Fruit fly (Drosophila melanogaster) whole organism, embryonic: ENCODE results near the gene H2.0.

ENCODE experiments used
- Aef1 ChIP-seq: fragments of 200-800 bp; sonication (Bioruptor generic); IDR thresholded peaks from 3 replicates; pipeline ENCODE4 v1.3.6; 2022; ENCODE audit warnings: missing biosample characterization, missing genetic modification characterization
- BtbVII ChIP-seq: fragments of 200-800 bp; sonication (Bioruptor generic); optimal IDR thresholded peaks from 3 replicates; lab custom pipeline; 2017; ENCODE audit warnings: missing biosample characterization, mild to moderate bottlenecking, missing genetic modification characterization
- CG10267 ChIP-seq: fragments of 200-800 bp; sonication (Bioruptor generic); optimal IDR thresholded peaks from 2 replicates; lab custom pipeline; 2018; ENCODE audit warnings: missing biosample characterization, mild to moderate bottlenecking, missing genetic modification characterization, moderate library complexity
- CG10274 ChIP-seq: fragments of 200-800 bp; sonication (Bioruptor generic); optimal IDR thresholded peaks from 3 replicates; lab custom pipeline; 2017; ENCODE audit warnings: missing biosample characterization, mild to moderate bottlenecking, missing genetic modification characterization
- CG1233 ChIP-seq: fragments of 200-800 bp; sonication (Bioruptor generic); optimal IDR thresholded peaks from 4 replicates; lab custom pipeline; 2018; ENCODE audit warnings: missing biosample characterization, mild to moderate bottlenecking, missing genetic modification characterization
- CG15514 ChIP-seq: fragments of 200-800 bp; sonication (Bioruptor generic); optimal IDR thresholded peaks from 3 replicates; lab custom pipeline; 2017; ENCODE audit warnings: missing biosample characterization, missing genetic modification characterization, mild to moderate bottlenecking, moderate library complexity, missing genetic modification reagents
- CG15601 ChIP-seq: fragments of 200-800 bp; sonication (Bioruptor generic); optimal IDR thresholded peaks from 3 replicates; lab custom pipeline; 2019; ENCODE audit warnings: missing biosample characterization, mild to moderate bottlenecking, missing genetic modification characterization, moderate library complexity
- CG18764 ChIP-seq: fragments of 200-800 bp; sonication (Bioruptor generic); optimal IDR thresholded peaks from 3 replicates; lab custom pipeline; 2016; ENCODE audit warnings: missing biosample characterization, missing genetic modification characterization
- CG2889 ChIP-seq: fragments of 200-800 bp; sonication (Bioruptor generic); IDR thresholded peaks from 3 replicates; pipeline ENCODE4 v1.3.6; 2022; ENCODE audit warnings: missing biosample characterization, missing genetic modification characterization
- CG32767 ChIP-seq: fragments of 200-800 bp; sonication (Bioruptor generic); IDR thresholded peaks from 2 replicates; pipeline ENCODE4 v1.3.6; 2022; ENCODE audit warnings: missing biosample characterization, missing genetic modification characterization
- CG34376 ChIP-seq: fragments of 200-800 bp; sonication (Bioruptor generic); optimal IDR thresholded peaks from 2 replicates; lab custom pipeline; 2018; ENCODE audit warnings: missing biosample characterization, mild to moderate bottlenecking, missing genetic modification characterization
- CG4820 ChIP-seq: fragments of 200-800 bp; sonication (Bioruptor generic); optimal IDR thresholded peaks from 3 replicates; lab custom pipeline; 2016; ENCODE audit warnings: missing biosample characterization, missing genetic modification characterization
- CG6813 ChIP-seq: fragments of 200-800 bp; sonication (Bioruptor generic); optimal IDR thresholded peaks from 2 replicates; lab custom pipeline; 2017; ENCODE audit warnings: missing biosample characterization, missing genetic modification characterization, mild to moderate bottlenecking, moderate library complexity, missing genetic modification reagents
- CG7928 ChIP-seq: fragments of 200-800 bp; sonication (Bioruptor generic); optimal IDR thresholded peaks from 2 replicates; lab custom pipeline; 2017; ENCODE audit warnings: missing biosample characterization, mild to moderate bottlenecking, missing genetic modification characterization
- CG9609 ChIP-seq: fragments of 200-800 bp; sonication (Bioruptor generic); optimal IDR thresholded peaks from 3 replicates; lab custom pipeline; 2016; ENCODE audit warnings: missing biosample characterization, missing genetic modification characterization
- CG9876 ChIP-seq: fragments of 200-800 bp; sonication (Bioruptor generic); optimal IDR thresholded peaks from 2 replicates; lab custom pipeline; 2016; ENCODE audit warnings: missing biosample characterization, missing genetic modification characterization
- Dek ChIP-seq: fragments of 200-800 bp; sonication (Bioruptor generic); optimal IDR thresholded peaks from 3 replicates; lab custom pipeline; 2019; ENCODE audit warnings: missing biosample characterization, mild to moderate bottlenecking, missing genetic modification characterization, moderate library complexity
- E2f2 ChIP-seq: fragments of 200-800 bp; sonication (Bioruptor generic); IDR thresholded peaks from 2 replicates; pipeline ENCODE4 v1.3.6; 2022; ENCODE audit warnings: missing biosample characterization, missing genetic modification characterization
- Hmr ChIP-seq: fragments of 200-800 bp; sonication (Bioruptor generic); optimal IDR thresholded peaks from 3 replicates; lab custom pipeline; 2017; ENCODE audit warnings: mild to moderate bottlenecking, missing biosample characterization, missing genetic modification reagents, missing genetic modification characterization
- Hr39 ChIP-seq: fragments of >200 bp; optimal IDR thresholded peaks from 2 replicates; lab custom pipeline; 2017
- Jarid2 ChIP-seq: fragments of 200-800 bp; sonication (Bioruptor generic); optimal IDR thresholded peaks from 3 replicates; lab custom pipeline; 2017; ENCODE audit warnings: mild to moderate bottlenecking, missing biosample characterization, missing genetic modification reagents, missing genetic modification characterization
- Med ChIP-seq: fragments of 200-800 bp; sonication (Bioruptor generic); peaks from one replicate; lab custom pipeline; 2016; ENCODE audit warnings: missing biosample characterization, missing genetic modification characterization, mild to moderate bottlenecking, inconsistent platforms, moderate library complexity
- Pdp1 ChIP-seq, 2 experiments: fragments of 200-800 bp; sonication (Bioruptor generic); optimal IDR thresholded peaks; 3 replicates each; lab custom pipeline; 2016; ENCODE audit warnings: missing biosample characterization in 2 of 2, missing genetic modification characterization in 2 of 2, mild to moderate bottlenecking in 1 of 2, moderate library complexity in 1 of 2
- Ravus ChIP-seq: fragments of 200-800 bp; sonication (Bioruptor generic); IDR thresholded peaks from 2 replicates; pipeline ENCODE4 v1.3.6; 2022; ENCODE audit warnings: missing biosample characterization, missing genetic modification characterization
- Sox100B ChIP-seq: fragments of 200-800 bp; sonication (Bioruptor generic); optimal IDR thresholded peaks from 3 replicates; lab custom pipeline; 2018; ENCODE audit warnings: missing biosample characterization, mild to moderate bottlenecking, missing genetic modification characterization
- Sry-β ChIP-seq: fragments of 200-800 bp; sonication (Bioruptor generic); optimal IDR thresholded peaks from 2 replicates; lab custom pipeline; 2018; ENCODE audit warnings: missing biosample characterization, mild to moderate bottlenecking, missing genetic modification characterization, moderate library complexity
- ab ChIP-seq: fragments of 200-800 bp; sonication (Bioruptor generic); optimal IDR thresholded peaks from 2 replicates; lab custom pipeline; 2016; ENCODE audit warnings: missing biosample characterization, missing genetic modification characterization
- ci ChIP-seq: fragments of 200-800 bp; sonication (Bioruptor generic); IDR thresholded peaks from 3 replicates; pipeline ENCODE4 v1.3.6; 2022; ENCODE audit warnings: missing biosample characterization, missing genetic modification characterization
- crc ChIP-seq: fragments of 200-800 bp; sonication (Bioruptor generic); optimal IDR thresholded peaks from 2 replicates; lab custom pipeline; 2016; ENCODE audit warnings: missing biosample characterization, missing genetic modification characterization
- dm ChIP-seq: fragments of 200-800 bp; sonication (Bioruptor generic); optimal IDR thresholded peaks from 3 replicates; lab custom pipeline; 2016; ENCODE audit warnings: missing biosample characterization, missing genetic modification characterization
- dysf ChIP-seq: fragments of 200-800 bp; sonication (Bioruptor generic); IDR thresholded peaks from 3 replicates; pipeline ENCODE4 v1.3.6; 2022; ENCODE audit warnings: missing biosample characterization, missing genetic modification characterization
- fru ChIP-seq: fragments of >200 bp; optimal IDR thresholded peaks from 2 replicates; lab custom pipeline; 2017
- hbn ChIP-seq: fragments of 200-800 bp; sonication (Bioruptor generic); IDR thresholded peaks from 2 replicates; pipeline ENCODE4 v1.3.6; 2022; ENCODE audit warnings: missing biosample characterization, missing genetic modification characterization; ENCODE audit not compliant: partially characterized antibody
- jing ChIP-seq: fragments of 200-800 bp; sonication (Bioruptor generic); optimal IDR thresholded peaks from 2 replicates; lab custom pipeline; 2018; ENCODE audit warnings: missing biosample characterization, mild to moderate bottlenecking, missing genetic modification characterization
- kah ChIP-seq: fragments of 200-800 bp; sonication (Bioruptor generic); optimal IDR thresholded peaks from 2 replicates; lab custom pipeline; 2018; ENCODE audit warnings: missing biosample characterization, mild to moderate bottlenecking, missing genetic modification characterization
- klu ChIP-seq: fragments of 200-800 bp; sonication (Bioruptor generic); IDR thresholded peaks from 2 replicates; pipeline ENCODE4 v1.3.6; 2022; ENCODE audit warnings: missing biosample characterization, missing genetic modification characterization
- lov ChIP-seq, 2 experiments: fragments of 200-800 bp in 1 of 2; fragments of >200 bp in 1 of 2; sonication (Bioruptor generic) in 1 of 2; IDR thresholded peaks in 1 of 2; optimal IDR thresholded peaks in 1 of 2; 2 replicates in 1 of 2; 3 replicates in 1 of 2; pipeline versions ENCODE4 v1.3.6 to Lab custom; 2017 to 2022; ENCODE audit warnings: missing biosample characterization in 1 of 2, missing genetic modification characterization in 1 of 2
- maf-S ChIP-seq: fragments of 200-800 bp; sonication (Bioruptor generic); optimal IDR thresholded peaks from 2 replicates; lab custom pipeline; 2016; ENCODE audit warnings: missing biosample characterization, missing genetic modification characterization
- oc ChIP-seq: fragments of 200-800 bp; sonication (Bioruptor generic); optimal IDR thresholded peaks from 2 replicates; lab custom pipeline; 2018; ENCODE audit warnings: missing biosample characterization, mild to moderate bottlenecking, missing genetic modification characterization, moderate library complexity
- repo ChIP-seq: fragments of 200-800 bp; sonication (Bioruptor generic); optimal IDR thresholded peaks from 2 replicates; lab custom pipeline; 2016; ENCODE audit warnings: missing biosample characterization, missing genetic modification characterization
- sens-2 ChIP-seq: fragments of 200-800 bp; sonication (Bioruptor generic); IDR thresholded peaks from 2 replicates; pipeline ENCODE4 v1.3.6; 2022; ENCODE audit warnings: missing biosample characterization, missing genetic modification characterization
- seq ChIP-seq: fragments of 200-800 bp; sonication (Bioruptor generic); IDR thresholded peaks from 2 replicates; pipeline ENCODE4 v1.3.6; 2022; ENCODE audit warnings: missing biosample characterization, missing genetic modification characterization
- sna ChIP-seq: fragments of 200-800 bp; sonication (Bioruptor generic); IDR thresholded peaks from 2 replicates; pipeline ENCODE4 v1.3.6; 2022; ENCODE audit warnings: missing biosample characterization, missing genetic modification characterization; ENCODE audit not compliant: partially characterized antibody
- stwl ChIP-seq: fragments of 200-800 bp; sonication (Bioruptor generic); optimal IDR thresholded peaks from 3 replicates; lab custom pipeline; 2018; ENCODE audit warnings: missing biosample characterization, mild to moderate bottlenecking, missing genetic modification characterization, moderate library complexity
- tgo ChIP-seq: fragments of 200-800 bp; sonication (Bioruptor generic); IDR thresholded peaks from 3 replicates; pipeline ENCODE4 v1.3.6; 2022; ENCODE audit warnings: missing biosample characterization, missing genetic modification characterization
- tll ChIP-seq, 2 experiments: fragments of 200-800 bp in 1 of 2; fragments of >200 bp in 1 of 2; sonication (Bioruptor generic) in 1 of 2; optimal IDR thresholded peaks; 2 replicates each; lab custom pipeline; 2017 to 2019; ENCODE audit warnings: missing biosample characterization in 2 of 2, missing genetic modification characterization in 2 of 2, mild to moderate bottlenecking in 1 of 2, moderate library complexity in 1 of 2
- trem ChIP-seq: fragments of 200-800 bp; optimal IDR thresholded peaks from 3 replicates; lab custom pipeline; 2019; ENCODE audit warnings: missing biosample characterization, mild to moderate bottlenecking, missing genetic modification characterization, moderate library complexity
- tup ChIP-seq: fragments of 200-800 bp; sonication (Bioruptor generic); optimal IDR thresholded peaks from 2 replicates; lab custom pipeline; 2016; ENCODE audit warnings: missing biosample characterization, mild to moderate bottlenecking, missing genetic modification characterization, moderate library complexity
- unpg ChIP-seq: fragments of 200-800 bp; sonication (Bioruptor generic); optimal IDR thresholded peaks from 3 replicates; lab custom pipeline; 2018; ENCODE audit warnings: missing biosample characterization, mild to moderate bottlenecking, missing genetic modification characterization, moderate library complexity

The H2.0 gene

DNA sequence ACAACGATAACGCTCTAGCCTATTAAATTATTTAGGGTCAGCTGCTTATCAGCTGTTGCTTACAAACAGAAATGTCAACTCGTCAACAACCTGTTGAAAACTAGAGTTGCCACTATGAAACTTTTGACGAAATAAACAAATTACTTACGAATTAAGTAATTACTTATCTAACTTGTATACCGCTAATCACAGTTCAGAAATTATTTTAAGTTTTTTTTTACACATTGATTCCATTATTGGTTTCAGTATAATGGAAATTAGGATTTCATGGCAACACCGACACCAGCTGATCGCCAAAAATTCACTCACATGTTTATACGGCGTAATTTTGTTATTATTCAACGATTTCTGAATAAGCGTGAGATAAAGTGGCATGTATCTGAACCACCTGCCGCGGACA, 18.6 kb upstream of the H2.0 start, which contains the start of the genes CG9117 and CG31643 (continued):
- TF ChIP-seq ci (GFP tag; lab: Robert Waterston, UW) = 0 out of 3 replicates have a peak, but pooled peaks have one; percentile 31
- TF ChIP-seq Sox100B (GFP tag; lab: Kevin White, UChicago) = no peak
- TF ChIP-seq Dek (tag; lab: Kevin White, UChicago) = peak; percentile 10
- peak; percentile 59 for TF ChIP-seq CG34376 (GFP tag; lab: Kevin White, UChicago)
- TF ChIP-seq dysf (GFP tag; lab: Robert Waterston, UW) = 0 out of 3 replicates have a peak, but pooled peaks have one; percentile 6
- TF ChIP-seq maf-S (GFP tag; lab: Kevin White, UChicago) = peak; percentile 35
- peak; percentile 23 for TF ChIP-seq CG7928
- peak; percentile 43; the same call in 2 of the 3 replicates for TF ChIP-seq tgo (GFP tag; lab: Robert Waterston, UW)
- TF ChIP-seq CG9876 (GFP tag; lab: Kevin White, UChicago) = no peak

DNA sequence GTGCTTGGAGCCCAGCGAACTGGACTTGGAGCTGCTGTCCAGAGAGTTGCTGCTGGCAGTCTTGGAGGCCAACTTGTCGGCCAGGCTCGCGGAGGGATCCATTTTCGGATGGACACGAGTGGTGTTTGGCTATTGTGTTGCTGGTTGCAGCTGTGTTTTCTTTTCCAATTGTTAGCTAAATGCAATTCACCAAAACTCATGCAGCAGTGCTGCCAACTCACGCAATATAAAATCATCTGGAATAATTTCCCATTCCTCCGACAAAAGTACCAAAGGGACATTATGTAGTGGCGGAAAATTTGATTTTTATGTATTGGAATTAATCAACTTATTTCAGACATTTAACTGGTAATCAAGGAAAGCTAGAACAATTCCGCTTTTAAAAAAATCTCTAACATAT, 17.5 kb upstream of the H2.0 start, which contains the start of gene mtm:
Gene mtm (minus strand): TSS at position 306 of the 400 bp plus-strand sequence.
- TF ChIP-seq unpg (no peak), klu (GFP tag; lab: Robert Waterston, UW) (no peak), CG6813 (GFP tag; lab: Kevin White, UChicago) (no peak), crc (GFP tag; lab: Kevin White, UChicago) (no peak), CG10274 (GFP tag; lab: Kevin White, UChicago) (no peak), dm (GFP tag; lab: Kevin White, UChicago) (no peak), Pdp1 (GFP tag; optimal IDR thresholded peaks at IDR 0.05; lab: Kevin White, UChicago) (no peak), Hr39 (lab: Kevin White, UChicago) (no peak), CG4820 (GFP tag; lab: Kevin White, UChicago) (no peak), kah (GFP tag; lab: Kevin White, UChicago) (peak; percentile 35), Ravus (no peak), fru (lab: Kevin White, UChicago) (no peak), CG18764 (GFP tag; lab: Kevin White, UChicago) (no peak), sens-2 (GFP tag; lab: Robert Waterston, UW) (no peak), jing (GFP tag; lab: Kevin White, UChicago) (no peak), CG15514 (peak; percentile 21), Med (GFP tag; lab: Kevin White, UChicago) (no peak), E2f2 (peak; percentile 90), BtbVII (GFP tag; lab: Kevin White, UChicago) (no peak), CG32767 (no peak), ci (GFP tag; lab: Robert Waterston, UW) (no peak), tup (GFP tag; lab: Kevin White, UChicago) (no peak), CG10267 (tag; lab: Kevin White, UChicago) (peak; percentile 4), CG9609 (GFP tag; lab: Kevin White, UChicago) (no peak), CG2889 (GFP tag; lab: Robert Waterston, UW) (no peak), trem (tag; lab: Kevin White, UChicago) (peak; percentile 99), sna (GFP tag; lab: Robert Waterston, UW) (0 out of 2 replicates have a peak, but pooled peaks have one; percentile 30), ab (GFP tag; lab: Kevin White, UChicago) (no peak), lov (optimal IDR thresholded peaks at IDR 0.05; lab: Kevin White, UChicago) (no peak), lov (GFP tag; IDR thresholded peaks at IDR 0.05; lab: Robert Waterston, UW) (no peak), tll (GFP tag; optimal IDR thresholded peaks at IDR 0.05; lab: Kevin White, UChicago) (no peak), hbn (GFP tag; lab: Robert Waterston, UW) (0 out of 2 replicates have a peak, but pooled peaks have one; percentile 19), CG15601 (tag; lab: Kevin White, UChicago) (no peak), repo (GFP tag; lab: Kevin White, UChicago) (no peak), oc (tag; lab: Kevin White, UChicago) (no peak), stwl (tag; lab: Kevin White, UChicago) (peak; percentile 46), Sry-β (GFP tag; lab: Kevin White, UChicago) (no peak), Jarid2 (GFP tag; lab: Kevin White, UChicago) (no peak), seq (no peak), CG1233 (GFP tag; lab: Kevin White, UChicago) (no peak), Aef1 (GFP tag; lab: Robert Waterston, UW) (no peak), Hmr (GFP tag; lab: Kevin White, UChicago) (no peak)
